Worm (Caenorhabditis elegans): ENCODE data around the gene emb-4.

DNA sequence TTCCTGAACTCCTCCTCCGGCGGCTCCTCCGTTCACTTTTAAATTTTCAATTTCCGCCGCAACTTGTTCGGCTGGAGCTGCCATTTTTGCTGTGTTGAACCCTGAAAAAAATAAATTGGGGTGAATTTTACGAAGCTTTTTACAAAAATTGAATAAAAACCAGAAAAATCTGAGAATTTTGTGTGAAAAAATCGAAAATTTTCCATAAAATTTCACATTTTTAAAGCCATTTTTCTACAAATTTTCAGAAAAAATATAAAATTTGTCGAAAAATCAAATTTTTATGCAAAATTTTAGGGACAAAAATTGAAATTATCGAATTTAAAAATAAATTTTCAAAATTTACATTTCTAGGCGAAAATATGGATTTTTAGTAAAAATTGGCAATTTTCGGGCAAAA is 35.7 kb downstream of the emb-4 start, which contains the start of gene wars-1:
- TF ChIP-seq skn-1 (tag; optimal IDR thresholded peaks at IDR 0.05) (no peak), unc-39 (tag; optimal IDR thresholded peaks at IDR 0.05) (no peak), aly-2 (tag; optimal IDR thresholded peaks at IDR 0.05) (no peak), ZK546.5 (tag; optimal IDR thresholded peaks at IDR 0.05) (no peak), mbf-1 (tag; optimal IDR thresholded peaks at IDR 0.05) (no peak), ceh-16 (tag; optimal IDR thresholded peaks at IDR 0.05) (no peak), egl-27 (tag; optimal IDR thresholded peaks at IDR 0.05) (no peak)

Data from whole organism, L2 larva.